Worm (Caenorhabditis elegans) whole organism, L2 larva: ENCODE data around the gene snpc-1.1.

Experiments
- C34F6.9 ChIP-seq: fragments of 150-350 bp; optimal IDR thresholded peaks from 2 replicates; lab custom pipeline; 2014; ENCODE audit warnings: missing biosample characterization, missing genetic modification characterization
- R02D3.7 ChIP-seq: fragments of 150-350 bp; optimal IDR thresholded peaks from 2 replicates; lab custom pipeline; 2014; ENCODE audit warnings: missing biosample characterization, missing genetic modification characterization
- ZK546.5 ChIP-seq: sonication (generic microtip); optimal IDR thresholded peaks from 2 replicates; lab custom pipeline; 2017; ENCODE audit warnings: missing biosample characterization, missing genetic modification characterization
- alr-1 ChIP-seq: fragments of 150-350 bp; optimal IDR thresholded peaks from 2 replicates; lab custom pipeline; 2014; ENCODE audit warnings: missing biosample characterization, missing genetic modification characterization
- ama-1 ChIP-seq: fragments of 150-350 bp; optimal IDR thresholded peaks from 2 replicates; lab custom pipeline; 2018; ENCODE audit warnings: inconsistent platforms
- ceh-16 ChIP-seq: fragments of 150-350 bp; optimal IDR thresholded peaks from 2 replicates; lab custom pipeline; 2014; ENCODE audit warnings: missing biosample characterization, missing genetic modification characterization
- ceh-82 ChIP-seq: fragments of 150-350 bp; optimal IDR thresholded peaks from 2 replicates; lab custom pipeline; 2014; ENCODE audit warnings: missing biosample characterization, missing genetic modification characterization
- crh-2 ChIP-seq: sonication (generic microtip); optimal IDR thresholded peaks from 2 replicates; lab custom pipeline; 2017; ENCODE audit warnings: missing biosample characterization, missing genetic modification characterization
- dmd-4 ChIP-seq: sonication (generic microtip); optimal IDR thresholded peaks from 2 replicates; lab custom pipeline; 2017; ENCODE audit warnings: missing biosample characterization, missing genetic modification characterization
- elt-1 ChIP-seq: fragments of 150-350 bp; optimal IDR thresholded peaks from 2 replicates; lab custom pipeline; 2014; ENCODE audit warnings: missing biosample characterization, missing genetic modification characterization
- elt-3 ChIP-seq: sonication (generic microtip); optimal IDR thresholded peaks from 2 replicates; lab custom pipeline; 2017; ENCODE audit warnings: missing biosample characterization, missing genetic modification characterization
- fos-1 ChIP-seq: fragments of 150-350 bp; optimal IDR thresholded peaks from 2 replicates; lab custom pipeline; 2014; ENCODE audit warnings: missing biosample characterization, missing genetic modification characterization
- gmeb-1 ChIP-seq: fragments of 150-350 bp; optimal IDR thresholded peaks from 2 replicates; lab custom pipeline; 2014; ENCODE audit warnings: missing biosample characterization, missing genetic modification characterization
- lin-39 ChIP-seq: fragments of 150-350 bp; optimal IDR thresholded peaks from 2 replicates; lab custom pipeline; 2014; ENCODE audit warnings: missing biosample characterization, missing genetic modification reagents, missing genetic modification characterization
- lsy-2 ChIP-seq, 2 experiments: fragments of 150-350 bp in 1 of 2; sonication (generic microtip) in 1 of 2; optimal IDR thresholded peaks; 2 replicates each; lab custom pipeline; 2014 to 2017; ENCODE audit warnings: missing biosample characterization in 2 of 2, missing genetic modification characterization in 2 of 2
- mab-5 ChIP-seq: fragments of 150-350 bp; optimal IDR thresholded peaks from 2 replicates; lab custom pipeline; 2014; ENCODE audit warnings: missing biosample characterization, missing genetic modification characterization
- mbf-1 ChIP-seq: sonication (generic microtip); optimal IDR thresholded peaks from 2 replicates; lab custom pipeline; 2017; ENCODE audit warnings: missing biosample characterization, missing genetic modification characterization
- mdl-1 ChIP-seq, 2 experiments: fragments of 150-350 bp in 1 of 2; sonication (generic microtip) in 1 of 2; optimal IDR thresholded peaks; 2 replicates each; lab custom pipeline; 2017; ENCODE audit warnings: missing biosample characterization in 2 of 2, missing genetic modification characterization in 2 of 2
- nhr-10 ChIP-seq: sonication (generic microtip); optimal IDR thresholded peaks from 2 replicates; lab custom pipeline; 2017; ENCODE audit warnings: missing biosample characterization, missing genetic modification characterization
- nhr-11 ChIP-seq: fragments of 150-350 bp; optimal IDR thresholded peaks from 2 replicates; lab custom pipeline; 2014; ENCODE audit warnings: missing biosample characterization, missing genetic modification characterization
- nhr-21 ChIP-seq: fragments of 150-350 bp; optimal IDR thresholded peaks from 2 replicates; lab custom pipeline; 2014; ENCODE audit warnings: missing biosample characterization, missing genetic modification characterization
- nhr-23 ChIP-seq: fragments of 150-350 bp; optimal IDR thresholded peaks from 2 replicates; lab custom pipeline; 2014; ENCODE audit warnings: missing biosample characterization, missing genetic modification reagents, missing genetic modification characterization
- nhr-237 ChIP-seq: fragments of 150-350 bp; optimal IDR thresholded peaks from 2 replicates; lab custom pipeline; 2014; ENCODE audit warnings: missing biosample characterization, missing genetic modification characterization
- nhr-25 ChIP-seq: fragments of 150-350 bp; sonication (generic microtip); optimal IDR thresholded peaks from 3 replicates; lab custom pipeline; 2014; ENCODE audit warnings: missing biosample characterization, missing genetic modification characterization
- nhr-6 ChIP-seq: fragments of 150-350 bp; optimal IDR thresholded peaks from 2 replicates; lab custom pipeline; 2014; ENCODE audit warnings: missing biosample characterization, missing genetic modification characterization
- peb-1 ChIP-seq: fragments of 150-350 bp; optimal IDR thresholded peaks from 2 replicates; lab custom pipeline; 2014; ENCODE audit warnings: missing biosample characterization, missing genetic modification characterization
- sem-4 ChIP-seq: fragments of 150-350 bp; optimal IDR thresholded peaks from 2 replicates; lab custom pipeline; 2014; ENCODE audit warnings: missing biosample characterization, missing genetic modification reagents, missing genetic modification characterization
- sma-3 ChIP-seq: sonication (generic microtip); optimal IDR thresholded peaks from 2 replicates; lab custom pipeline; 2016; ENCODE audit warnings: missing genetic modification reagents, missing genetic modification characterization, missing compliant biosample characterization
- sma-9 ChIP-seq, 2 experiments: fragments of 150-350 bp in 1 of 2; sonication (generic microtip) in 1 of 2; optimal IDR thresholded peaks; 2 replicates each; lab custom pipeline; 2014 to 2016; ENCODE audit warnings: missing genetic modification characterization in 2 of 2, mild to moderate bottlenecking in 1 of 2, missing biosample characterization in 1 of 2, missing compliant biosample characterization in 1 of 2, missing genetic modification reagents in 1 of 2, moderate library complexity in 1 of 2
- snpc-4 ChIP-seq: fragments of 150-350 bp; optimal IDR thresholded peaks from 2 replicates; lab custom pipeline; 2014; ENCODE audit warnings: missing biosample characterization, missing genetic modification characterization
- unc-39 ChIP-seq: fragments of 150-350 bp; optimal IDR thresholded peaks from 2 replicates; lab custom pipeline; 2014; ENCODE audit warnings: missing biosample characterization, missing genetic modification characterization
- unc-62 ChIP-seq: fragments of 150-350 bp; optimal IDR thresholded peaks from 2 replicates; lab custom pipeline; 2014; ENCODE audit warnings: missing biosample characterization, missing genetic modification reagents, missing genetic modification characterization
- zag-1 ChIP-seq: fragments of 150-350 bp; optimal IDR thresholded peaks from 2 replicates; lab custom pipeline; 2014; ENCODE audit warnings: missing biosample characterization, missing genetic modification characterization
- ztf-1 ChIP-seq: fragments of 200-800 bp; sonication (Bioruptor generic); conservative IDR thresholded peaks from 2 replicates; pipeline ENCODE4 v1.3.6; 2022; ENCODE audit warnings: missing genetic modification characterization, missing compliant biosample characterization
- ztf-11 ChIP-seq: sonication (generic microtip); optimal IDR thresholded peaks from 2 replicates; lab custom pipeline; 2017; ENCODE audit warnings: missing biosample characterization, missing genetic modification characterization
- ztf-4 ChIP-seq: fragments of 150-350 bp; optimal IDR thresholded peaks from 2 replicates; lab custom pipeline; 2014; ENCODE audit warnings: missing biosample characterization, missing genetic modification characterization

The snpc-1.1 gene

DNA sequence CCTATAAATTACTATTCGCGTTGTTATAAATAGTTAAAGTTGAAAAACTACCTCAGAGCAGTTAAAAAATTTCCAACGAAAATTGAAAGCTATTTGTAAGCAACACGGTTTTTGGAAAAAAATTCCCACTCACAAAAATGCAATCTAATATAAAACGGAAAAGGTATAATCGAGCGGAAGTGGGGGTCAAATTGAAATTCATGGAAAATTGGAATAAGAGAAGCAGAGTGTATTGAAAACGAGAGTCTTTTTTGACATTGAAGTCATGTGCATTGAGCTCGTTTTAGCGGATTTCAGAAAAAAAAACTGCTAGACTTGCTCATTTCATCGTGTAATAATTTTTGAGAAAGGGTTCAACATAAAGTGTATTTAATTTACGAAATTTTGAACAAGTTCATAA lies 10.8 kb downstream of the snpc-1.1 start:
- TF ChIP-seq dmd-4 (tag; lab: Kevin White, UChicago) (no peak), R02D3.7 (tag; lab: Kevin White, UChicago) (no peak), ztf-11 (tag; lab: Kevin White, UChicago) (no peak), ceh-16 (tag; lab: Kevin White, UChicago) (no peak), snpc-4 (tag; lab: Kevin White, UChicago) (no peak), C34F6.9 (tag; lab: Kevin White, UChicago) (no peak), peb-1 (tag; lab: Kevin White, UChicago) (no peak), ceh-82 (tag; lab: Kevin White, UChicago) (no peak), nhr-21 (tag; lab: Kevin White, UChicago) (no peak), unc-39 (tag; lab: Kevin White, UChicago) (no peak), crh-2 (tag; lab: Kevin White, UChicago) (no peak), gmeb-1 (tag; lab: Kevin White, UChicago) (no peak), ama-1 (lab: Kevin White, UChicago) (no peak), lsy-2 (tag; optimal IDR thresholded peaks at IDR 0.05; lab: Kevin White, UChicago) (no peak), sma-9 (GFP tag; optimal IDR thresholded peaks at IDR 0.05; lab: Kevin White, UChicago) (no peak), sma-9 (tag; optimal IDR thresholded peaks at IDR 0.05; lab: Kevin White, UChicago) (no peak)
- TF ChIP-seq, all 48 proteins: peak for 0

DNA sequence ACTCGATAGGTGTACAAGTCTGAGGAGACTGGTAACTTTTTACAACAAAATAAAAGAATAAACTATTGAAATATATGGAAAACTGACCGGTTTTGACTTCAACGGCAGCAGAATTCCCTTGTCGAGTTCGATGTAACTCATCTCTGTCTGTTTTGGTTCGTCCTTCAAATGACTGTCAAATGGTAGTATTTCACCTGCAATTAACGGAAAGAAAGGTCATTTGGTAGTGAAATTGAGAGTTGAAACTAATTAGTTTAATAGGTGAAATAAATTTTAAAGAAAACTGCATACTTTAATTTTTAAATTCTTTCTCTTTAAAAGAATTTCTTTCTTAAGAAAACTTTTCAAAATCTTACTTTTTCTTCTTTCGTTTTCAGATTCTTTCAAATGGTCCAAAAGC lies 11.8 kb downstream of the snpc-1.1 start:
- TF ChIP-seq sem-4 (tag; lab: Kevin White, UChicago) (no peak), nhr-25 (tag; lab: Kevin White, UChicago) (peak; percentile 37)

DNA sequence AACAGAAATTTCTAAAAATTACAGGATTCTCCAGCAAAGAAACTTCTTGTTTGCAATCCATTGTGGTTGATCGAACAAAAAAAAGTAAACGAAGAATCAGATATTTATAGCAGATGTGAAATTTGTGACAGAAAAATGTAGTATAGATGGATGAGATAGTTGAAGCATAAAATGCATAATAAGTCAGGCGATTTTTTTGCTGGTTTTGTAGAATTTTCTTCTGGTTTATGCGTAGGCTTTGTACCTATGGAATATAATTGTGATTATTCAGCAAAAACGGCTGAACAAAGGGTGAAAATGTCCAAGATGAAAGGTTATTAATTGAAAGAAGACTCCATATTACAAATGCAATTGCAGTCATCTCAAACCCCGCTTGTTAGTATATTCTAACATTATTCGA lies 15.6 kb downstream of the snpc-1.1 start, which contains the start of gene srh-39:
srh-39 (minus strand) TSS at position 101 of the 400 bp plus-strand sequence.
- no peak for TF ChIP-seq lsy-2 (tag; optimal IDR thresholded peaks at IDR 0.05; lab: Kevin White, UChicago)
- no peak for TF ChIP-seq R02D3.7 (tag; lab: Kevin White, UChicago)
- no peak for TF ChIP-seq nhr-10 (tag; lab: Kevin White, UChicago)
- no peak for TF ChIP-seq unc-62 (GFP tag; lab: Kevin White, UChicago)
- TF ChIP-seq elt-3 (tag; lab: Kevin White, UChicago): no peak
- no peak for TF ChIP-seq alr-1 (tag; lab: Kevin White, UChicago)
- no peak for TF ChIP-seq gmeb-1 (tag; lab: Kevin White, UChicago)
- TF ChIP-seq mab-5 (tag; lab: Kevin White, UChicago): no peak
- TF ChIP-seq nhr-6 (tag; lab: Kevin White, UChicago): no peak
- no peak for TF ChIP-seq zag-1 (tag; lab: Kevin White, UChicago)
- no peak for TF ChIP-seq unc-39 (tag; lab: Kevin White, UChicago)
- TF ChIP-seq elt-1 (tag; lab: Kevin White, UChicago): no peak
- TF ChIP-seq nhr-237 (tag; lab: Kevin White, UChicago): no peak
- no peak for TF ChIP-seq lin-39 (tag; lab: Kevin White, UChicago)
- TF ChIP-seq dmd-4 (tag; lab: Kevin White, UChicago): no peak
- no peak for TF ChIP-seq ztf-1 (GFP tag; lab: Robert Waterston, UW)

DNA sequence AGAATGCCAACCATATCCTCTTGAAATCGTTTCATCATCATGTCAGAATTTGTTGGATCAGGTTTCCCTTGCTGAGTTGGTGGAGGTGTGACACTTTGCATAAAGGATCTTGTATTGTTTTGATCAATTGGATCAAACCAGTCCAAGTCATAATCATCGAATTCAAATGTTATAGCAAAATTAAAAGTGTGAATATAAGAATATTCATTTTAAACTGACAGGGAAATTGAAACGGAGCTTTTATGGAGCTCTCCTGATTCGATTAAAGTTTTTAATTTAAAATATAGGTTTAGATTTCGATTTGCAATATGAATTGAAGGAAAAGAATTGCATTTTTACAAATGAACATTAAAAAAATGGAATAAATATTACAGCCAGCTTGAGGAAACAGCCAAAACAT lies 17.5 kb downstream of the snpc-1.1 start, which contains the start of gene B0228.9:
B0228.9 (minus strand) TSS at position 101 of the 400 bp plus-strand sequence.
- TF ChIP-seq alr-1 (tag; lab: Kevin White, UChicago) (no peak), nhr-23 (tag; lab: Kevin White, UChicago) (no peak), dmd-4 (tag; lab: Kevin White, UChicago) (no peak), ZK546.5 (tag; lab: Kevin White, UChicago) (no peak), sem-4 (tag; lab: Kevin White, UChicago) (no peak), lin-39 (tag; lab: Kevin White, UChicago) (no peak), sma-3 (GFP tag; lab: Kevin White, UChicago) (no peak), peb-1 (tag; lab: Kevin White, UChicago) (no peak), nhr-237 (tag; lab: Kevin White, UChicago) (no peak), nhr-21 (tag; lab: Kevin White, UChicago) (no peak), mbf-1 (tag; lab: Kevin White, UChicago) (no peak), nhr-11 (no peak), fos-1 (tag; lab: Kevin White, UChicago) (no peak), mdl-1 (tag; optimal IDR thresholded peaks at IDR 0.05; lab: Kevin White, UChicago) (no peak), mab-5 (tag; lab: Kevin White, UChicago) (no peak), ztf-4 (tag; lab: Kevin White, UChicago) (no peak), ztf-11 (tag; lab: Kevin White, UChicago) (no peak)
- TF ChIP-seq, all 48 proteins: peak for 0
